Fruit fly (Drosophila melanogaster): ENCODE results near the gene Tgs1.

Gene Tgs1

DNA sequence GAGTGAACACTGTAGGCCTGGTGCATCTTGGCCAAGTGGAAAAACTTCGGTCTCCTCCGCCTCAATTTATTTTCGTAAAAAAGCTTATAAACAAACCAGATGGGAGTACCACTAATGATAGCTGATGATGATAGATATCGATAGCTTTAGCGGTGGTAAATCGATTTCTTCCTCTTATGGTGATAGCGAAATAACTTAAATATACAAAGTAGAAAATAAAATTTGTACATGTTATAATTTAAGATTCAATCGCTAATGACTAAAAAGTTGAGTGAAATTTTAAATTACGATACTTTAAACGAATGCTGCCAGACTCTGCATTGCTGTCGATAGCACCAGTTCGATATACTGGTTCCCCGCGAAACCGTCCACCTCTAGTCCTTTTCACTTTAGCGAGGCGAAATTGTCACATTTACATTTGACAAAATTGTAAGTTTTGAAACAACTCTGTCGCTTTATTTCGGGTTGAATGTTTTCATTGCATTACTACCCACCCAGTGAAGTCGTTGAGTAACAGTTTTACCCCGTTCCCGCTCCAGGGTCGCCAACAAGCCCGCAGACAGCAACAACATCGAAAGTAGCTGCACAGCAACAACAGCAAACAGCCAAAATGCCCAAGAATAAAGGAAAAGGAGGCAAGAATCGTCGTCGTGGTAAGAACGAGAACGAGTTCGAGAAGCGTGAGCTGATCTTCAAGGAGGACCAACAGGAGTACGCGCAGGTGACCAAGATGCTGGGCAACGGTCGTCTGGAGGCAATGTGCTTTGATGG, 19.2 kb downstream of the Tgs1 start, which contains the start of the genes Vps39 and eIF1A (continued):
- TF ChIP-seq Nf-YC (tag; optimal IDR thresholded peaks at IDR 0.05) (peak; percentile 56), eyg (GFP tag; optimal IDR thresholded peaks at IDR 0.05) (no peak), CG2120 (GFP tag; optimal IDR thresholded peaks at IDR 0.05) (peak; percentile 67), sob (GFP tag; IDR thresholded peaks at IDR 0.05) (no peak), Xrp1 (GFP tag; IDR thresholded peaks at IDR 0.05) (peak; percentile 40; the same call in 1 of the 2 replicates), nmo (GFP tag; optimal IDR thresholded peaks at IDR 0.05) (peak; percentile 64), Ets97D (GFP tag; optimal IDR thresholded peaks at IDR 0.05) (peak; percentile 70), kni (GFP tag; optimal IDR thresholded peaks at IDR 0.05) (no peak), Dip2 (GFP tag; IDR thresholded peaks at IDR 0.05) (no peak), CG32772 (GFP tag; IDR thresholded peaks at IDR 0.05) (no peak), Bgb (GFP tag; IDR thresholded peaks at IDR 0.05; ENCODE audit: partially characterized antibody) (peak; percentile 86), Abd-B (GFP tag; optimal IDR thresholded peaks at IDR 0.05) (no peak), zf30C (GFP tag; optimal IDR thresholded peaks at IDR 0.05) (no peak), CG11085 (GFP tag; IDR thresholded peaks at IDR 0.05) (no peak), Sin3A (optimal IDR thresholded peaks at IDR 0.05) (peak; percentile 80), CG2889 (GFP tag; IDR thresholded peaks at IDR 0.05) (no peak), Mrtf (GFP tag; IDR thresholded peaks at IDR 0.05) (no peak), NC2α (GFP tag; optimal IDR thresholded peaks at IDR 0.05) (no peak), HLHmδ (GFP tag; optimal IDR thresholded peaks at IDR 0.05) (no peak), CG11723 (GFP tag; optimal IDR thresholded peaks at IDR 0.05) (no peak), Vsx1 (GFP tag; optimal IDR thresholded peaks at IDR 0.05) (no peak), chn (GFP tag; optimal IDR thresholded peaks at IDR 0.05) (peak; percentile 14), CG16779 (GFP tag; IDR thresholded peaks at IDR 0.05) (no peak), mam (GFP tag; optimal IDR thresholded peaks at IDR 0.05) (peak; percentile 47), Aef1 (GFP tag; IDR thresholded peaks at IDR 0.05) (0 out of 3 replicates have a peak, but pooled peaks have one; percentile 21), CG8924 (tag; optimal IDR thresholded peaks at IDR 0.05) (peak; percentile 43), CG10147 (GFP tag; optimal IDR thresholded peaks at IDR 0.05) (no peak), pum (GFP tag; optimal IDR thresholded peaks at IDR 0.05) (peak; percentile 32), pfk (GFP tag; optimal IDR thresholded peaks at IDR 0.05) (no peak), pho (GFP tag; optimal IDR thresholded peaks at IDR 0.05) (peak; percentile 64), D (optimal IDR thresholded peaks at IDR 0.05) (peak; percentile 72), D (GFP tag; optimal IDR thresholded peaks at IDR 0.05) (no peak), HmgZ (tag; optimal IDR thresholded peaks at IDR 0.05) (peak; percentile 59), CG30431 (GFP tag; optimal IDR thresholded peaks at IDR 0.05) (no peak), h (optimal IDR thresholded peaks at IDR 0.05) (no peak), CG12299 (tag; optimal IDR thresholded peaks at IDR 0.05) (no peak), fd64A (GFP tag; optimal IDR thresholded peaks at IDR 0.05) (no peak), CG7839 (tag; optimal IDR thresholded peaks at IDR 0.05) (no peak), lilli (GFP tag; optimal IDR thresholded peaks at IDR 0.05) (peak; percentile 70), sisA (GFP tag; IDR thresholded peaks at IDR 0.05) (no peak; the same call in 1 of the 2 replicates), Hey (tag; optimal IDR thresholded peaks at IDR 0.05) (no peak), CG1602 (GFP tag; optimal IDR thresholded peaks at IDR 0.05) (no peak), tup (GFP tag; optimal IDR thresholded peaks at IDR 0.05) (no peak), ssp (GFP tag; IDR thresholded peaks at IDR 0.05) (peak; percentile 47), CG8281 (tag; optimal IDR thresholded peaks at IDR 0.05) (no peak), Dip3 (GFP tag; optimal IDR thresholded peaks at IDR 0.05) (peak; percentile 21)
